Worm (Caenorhabditis elegans) whole organism, L3 larva: Measurements from ENCODE around the gene mecr-1.

Experiments used
- ZK546.5 ChIP-seq: sonication (generic microtip); optimal IDR thresholded peaks from 2 replicates; lab custom pipeline; 2017; ENCODE audit warnings: missing biosample characterization, missing genetic modification characterization
- ama-1 ChIP-seq: fragments of 150-350 bp; optimal IDR thresholded peaks from 2 replicates; lab custom pipeline; 2018
- elt-2 ChIP-seq: sonication (generic microtip); optimal IDR thresholded peaks from 2 replicates; lab custom pipeline; 2016; ENCODE audit warnings: missing genetic modification reagents, mild to moderate bottlenecking, missing genetic modification characterization, missing compliant biosample characterization
- jun-1 ChIP-seq: fragments of 150-350 bp; optimal IDR thresholded peaks from 2 replicates; lab custom pipeline; 2014; ENCODE audit warnings: missing biosample characterization, missing genetic modification reagents, missing genetic modification characterization
- lin-39 ChIP-seq: fragments of 150-350 bp; optimal IDR thresholded peaks from 2 replicates; lab custom pipeline; 2018; ENCODE audit warnings: missing biosample characterization, missing genetic modification reagents, missing genetic modification characterization
- nhr-12 ChIP-seq: fragments of 150-350 bp; optimal IDR thresholded peaks from 2 replicates; lab custom pipeline; 2014; ENCODE audit warnings: missing biosample characterization, missing genetic modification characterization
- pha-4 ChIP-seq: fragments of 150-350 bp; optimal IDR thresholded peaks from 2 replicates; lab custom pipeline; 2014; ENCODE audit warnings: missing biosample characterization, missing genetic modification reagents, missing genetic modification characterization

ce11 chrII:13167493-13167892 lies 19.6 kb downstream of the mecr-1 start:
- TF ChIP-seq nhr-12 (tag; lab: Kevin White, UChicago) (no peak), jun-1 (tag; lab: Kevin White, UChicago) (no peak), lin-39 (tag; lab: Kevin White, UChicago) (no peak), pha-4 (tag; lab: Kevin White, UChicago) (no peak), ZK546.5 (tag; lab: Kevin White, UChicago) (no peak), ama-1 (no peak), elt-2 (tag; lab: Kevin White, UChicago) (no peak)
